Worm (Caenorhabditis elegans): ENCODE results near the gene Y51A2B.4.

The Y51A2B.4 gene

DNA sequence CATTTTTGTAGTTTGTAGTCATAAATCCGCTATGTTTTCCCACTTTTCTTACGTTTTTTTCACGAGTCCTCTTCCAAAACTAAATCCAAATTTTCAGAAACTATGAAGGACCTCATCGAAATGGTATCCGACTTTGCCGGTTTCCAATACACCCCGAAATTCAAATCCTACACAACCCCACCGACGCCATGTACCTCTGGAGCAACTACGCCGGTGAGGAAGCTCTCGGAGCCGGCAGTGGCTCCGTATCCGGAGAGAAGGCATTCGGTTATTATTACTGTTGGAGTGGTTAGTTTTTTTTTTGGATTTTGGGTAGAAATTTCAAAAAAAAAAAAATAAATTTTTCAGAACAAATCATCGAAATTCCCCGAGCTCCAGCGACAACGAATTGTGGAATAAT lies 38.9 kb downstream of the Y51A2B.4 start, which contains the start of gene C08E8.3:
TSS of gene C08E8.3 (plus strand) at position 84 of the 400 bp plus-strand sequence.
- TF ChIP-seq hmbx-1 (tag; optimal IDR thresholded peaks at IDR 0.05): no peak
- no peak for TF ChIP-seq flt-1 (GFP tag; IDR thresholded peaks at IDR 0.05)
- TF ChIP-seq sea-1 (GFP tag; conservative IDR thresholded peaks at IDR 0.05): no peak
- no peak for TF ChIP-seq tbx-37 (GFP tag; conservative IDR thresholded peaks at IDR 0.05)
- TF ChIP-seq ama-1 (optimal IDR thresholded peaks at IDR 0.05): no peak

ce11 chrV:18346080-18346479 lies 42.9 kb downstream of the Y51A2B.4 start:
- TF ChIP-seq hmg-4 (GFP tag; optimal IDR thresholded peaks at IDR 0.05): no peak
- TF ChIP-seq scrt-1 (GFP tag; IDR thresholded peaks at IDR 0.05): no peak
- TF ChIP-seq B0310.2 (tag; optimal IDR thresholded peaks at IDR 0.05): no peak
- TF ChIP-seq ama-1 (optimal IDR thresholded peaks at IDR 0.05): no peak
- no peak for TF ChIP-seq hnd-1 (tag; optimal IDR thresholded peaks at IDR 0.05)
- TF ChIP-seq tbx-37 (GFP tag; conservative IDR thresholded peaks at IDR 0.05): no peak
- no peak for TF ChIP-seq ceh-13 (GFP tag; optimal IDR thresholded peaks at IDR 0.05)
- TF ChIP-seq ets-7 (tag; optimal IDR thresholded peaks at IDR 0.05): no peak

- no peak for TF ChIP-seq tbx-37 (GFP tag; conservative IDR thresholded peaks at IDR 0.05)
- TF ChIP-seq flt-1 (GFP tag; IDR thresholded peaks at IDR 0.05): no peak
- TF ChIP-seq ama-1 (optimal IDR thresholded peaks at IDR 0.05): no peak
- TF ChIP-seq ets-7 (tag; optimal IDR thresholded peaks at IDR 0.05): no peak
- TF ChIP-seq sea-1 (GFP tag; conservative IDR thresholded peaks at IDR 0.05): no peak
Observed at ce11 chrV:18344194-18344593, 44.8 kb downstream of the Y51A2B.4 start.

DNA sequence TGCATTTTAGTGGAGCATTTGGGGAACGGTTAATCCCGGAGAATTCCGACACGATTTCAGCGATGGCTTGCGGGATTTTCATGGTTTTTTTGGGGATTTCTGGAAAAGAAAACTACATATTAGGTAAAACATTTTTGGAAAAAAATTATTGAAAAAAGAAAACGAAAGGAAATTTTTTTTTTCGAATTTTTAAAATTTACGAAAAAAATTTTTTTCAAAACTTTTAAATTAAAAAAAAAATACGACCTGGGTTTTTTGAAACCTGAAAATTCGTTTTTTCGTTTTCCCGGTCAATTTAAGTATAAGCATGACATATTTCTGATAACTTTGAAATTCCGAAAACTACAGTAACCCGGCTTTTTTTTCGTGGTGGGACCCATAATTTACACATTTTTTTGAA lies 49.1 kb downstream of the Y51A2B.4 start, which contains the start of gene C08E8.10:
TSS of gene C08E8.10 (minus strand) at position 101 of the 400 bp plus-strand sequence.
- TF ChIP-seq flt-1 (GFP tag; IDR thresholded peaks at IDR 0.05): no peak
- no peak for TF ChIP-seq tra-4 (tag; optimal IDR thresholded peaks at IDR 0.05)
- TF ChIP-seq tbx-37 (GFP tag; conservative IDR thresholded peaks at IDR 0.05): no peak
- no peak for TF ChIP-seq ceh-36 (tag; optimal IDR thresholded peaks at IDR 0.05)
- TF ChIP-seq tbx-11 (GFP tag; IDR thresholded peaks at IDR 0.05): no peak
- TF ChIP-seq scrt-1 (GFP tag; IDR thresholded peaks at IDR 0.05): no peak
- TF ChIP-seq hmbx-1 (tag; optimal IDR thresholded peaks at IDR 0.05): no peak
- no peak for TF ChIP-seq hmg-4 (GFP tag; optimal IDR thresholded peaks at IDR 0.05)
- TF ChIP-seq ets-7 (tag; optimal IDR thresholded peaks at IDR 0.05): no peak
- TF ChIP-seq hnd-1 (tag; optimal IDR thresholded peaks at IDR 0.05): no peak
- no peak for TF ChIP-seq sea-1 (GFP tag; conservative IDR thresholded peaks at IDR 0.05)
- TF ChIP-seq F13C5.2 (tag; optimal IDR thresholded peaks at IDR 0.05): no peak

DNA sequence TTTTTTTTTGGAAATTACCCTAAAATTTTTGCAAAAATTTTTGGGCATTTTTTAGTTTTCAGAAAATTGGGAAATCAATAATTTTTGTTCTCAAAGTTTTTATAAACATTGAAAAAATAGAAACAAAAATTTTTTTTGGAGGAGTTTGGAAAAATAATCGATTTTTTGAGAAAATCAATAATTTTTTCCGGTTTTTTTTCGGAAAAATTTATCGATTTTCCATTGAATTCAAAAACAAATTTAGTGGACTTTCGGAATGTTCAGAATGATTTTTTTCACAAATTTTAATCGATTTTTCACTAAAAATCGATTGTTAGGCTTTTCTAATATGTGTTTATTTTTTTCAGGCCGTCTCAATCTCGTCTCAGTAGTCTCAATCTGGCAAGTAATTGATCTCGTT lies 51.3 kb downstream of the Y51A2B.4 start:
- no peak for TF ChIP-seq tbx-37 (GFP tag; conservative IDR thresholded peaks at IDR 0.05)
- no peak for TF ChIP-seq tbx-11 (GFP tag; IDR thresholded peaks at IDR 0.05)
- TF ChIP-seq B0310.2 (tag; optimal IDR thresholded peaks at IDR 0.05): no peak
- TF ChIP-seq tra-4 (tag; optimal IDR thresholded peaks at IDR 0.05): no peak
- TF ChIP-seq flt-1 (GFP tag; IDR thresholded peaks at IDR 0.05): no peak
- TF ChIP-seq hmbx-1 (tag; optimal IDR thresholded peaks at IDR 0.05): no peak
- TF ChIP-seq ets-7 (tag; optimal IDR thresholded peaks at IDR 0.05): no peak
- no peak for TF ChIP-seq ceh-36 (tag; optimal IDR thresholded peaks at IDR 0.05)
- no peak for TF ChIP-seq hmg-4 (GFP tag; optimal IDR thresholded peaks at IDR 0.05)
- TF ChIP-seq sea-1 (GFP tag; conservative IDR thresholded peaks at IDR 0.05): no peak
- TF ChIP-seq ama-1 (optimal IDR thresholded peaks at IDR 0.05): no peak
- no peak for TF ChIP-seq pes-1 (GFP tag; IDR thresholded peaks at IDR 0.05)
- no peak for TF ChIP-seq scrt-1 (GFP tag; IDR thresholded peaks at IDR 0.05)
